Fruit fly (Drosophila melanogaster) whole organism, embryonic: Measurements from ENCODE around the gene Pak.

ENCODE experiments used
- ATbp ChIP-seq: fragments of 200-800 bp; sonication (Bioruptor generic); optimal IDR thresholded peaks from 2 replicates; lab custom pipeline; 2017; ENCODE audit warnings: missing biosample characterization, mild to moderate bottlenecking, missing genetic modification characterization, missing genetic modification reagents
- Atf-2 ChIP-seq: fragments of 200-800 bp; sonication (Bioruptor generic); optimal IDR thresholded peaks from 2 replicates; lab custom pipeline; 2016; ENCODE audit warnings: missing biosample characterization, missing genetic modification characterization
- CG12744 ChIP-seq: fragments of 200-800 bp; sonication (Bioruptor generic); optimal IDR thresholded peaks from 2 replicates; lab custom pipeline; 2016; ENCODE audit warnings: missing biosample characterization, missing genetic modification characterization
- CG3847 ChIP-seq: fragments of 200-800 bp; sonication (Bioruptor generic); IDR thresholded peaks from 2 replicates; pipeline ENCODE4 v1.3.6; 2022; ENCODE audit warnings: missing biosample characterization, missing genetic modification characterization
- fd64A ChIP-seq: fragments of 200-800 bp; sonication (Bioruptor generic); optimal IDR thresholded peaks from 3 replicates; lab custom pipeline; 2018; ENCODE audit warnings: missing biosample characterization, mild to moderate bottlenecking, missing genetic modification characterization
- usp ChIP-seq: fragments of >200 bp; optimal IDR thresholded peaks from 2 replicates; lab custom pipeline; 2017; ENCODE audit warnings: missing biosample characterization, missing genetic modification characterization

- TF ChIP-seq Atf-2 (GFP tag; lab: Kevin White, UChicago) (no peak), usp (no peak), CG3847 (GFP tag; lab: Robert Waterston, UW) (no peak), CG12744 (no peak), ATbp (no peak), fd64A (GFP tag; lab: Kevin White, UChicago) (no peak)
These were observed 10.9 kb upstream of the Pak start, which contains the start of gene Osi20 for dm6 chr3R:6339795-6340194.
